Worm (Caenorhabditis elegans) whole organism, L1 larva: ENCODE results near the gene aqp-5.

Source experiments
- C04F5.9 ChIP-seq: sonication (generic microtip); optimal IDR thresholded peaks from 2 replicates; lab custom pipeline; 2016; ENCODE audit warnings: missing genetic modification characterization, missing compliant biosample characterization
- F16B12.6 ChIP-seq: fragments of 150-350 bp; optimal IDR thresholded peaks from 2 replicates; lab custom pipeline; 2014; ENCODE audit warnings: missing biosample characterization, missing genetic modification characterization
- Y116A8C.19 ChIP-seq: sonication (generic microtip); optimal IDR thresholded peaks from 2 replicates; lab custom pipeline; 2016; ENCODE audit warnings: missing compliant biosample characterization, missing genetic modification characterization, borderline replicate concordance
- aly-2 ChIP-seq: fragments of 150-350 bp; optimal IDR thresholded peaks from 2 replicates; lab custom pipeline; 2014; ENCODE audit warnings: missing biosample characterization, missing genetic modification characterization
- blmp-1 ChIP-seq: fragments of 150-350 bp; optimal IDR thresholded peaks from 2 replicates; lab custom pipeline; 2014; ENCODE audit warnings: missing biosample characterization, missing genetic modification characterization
- ceh-63 ChIP-seq: fragments of 200-800 bp; sonication (Bioruptor generic); optimal IDR thresholded peaks from 2 replicates; lab custom pipeline; 2018; ENCODE audit warnings: mild to moderate bottlenecking, missing genetic modification characterization, missing compliant biosample characterization
- ceh-8 ChIP-seq: fragments of 200-800 bp; sonication (Bioruptor generic); optimal IDR thresholded peaks from 2 replicates; lab custom pipeline; 2018; ENCODE audit warnings: mild to moderate bottlenecking, missing genetic modification characterization, moderate library complexity, missing compliant biosample characterization
- ceh-82 ChIP-seq, 3 experiments: fragments of 150-350 bp in 1 of 3; sonication (generic microtip) in 2 of 3; optimal IDR thresholded peaks; 2 replicates each; lab custom pipeline; 2014 to 2017; ENCODE audit warnings: missing biosample characterization in 3 of 3, missing genetic modification characterization in 3 of 3
- ces-1 ChIP-seq: fragments of 150-350 bp; optimal IDR thresholded peaks from 2 replicates; lab custom pipeline; 2014; ENCODE audit warnings: missing biosample characterization, missing genetic modification reagents, missing genetic modification characterization
- dpl-1 ChIP-seq, 3 experiments: fragments of 150-350 bp in 2 of 3; sonication (generic microtip) in 1 of 3; optimal IDR thresholded peaks; 2 replicates each; lab custom pipeline; 2014 to 2017; ENCODE audit warnings: missing biosample characterization in 3 of 3, missing genetic modification characterization in 3 of 3, missing genetic modification reagents in 3 of 3
- dsc-1 ChIP-seq: sonication (generic microtip); optimal IDR thresholded peaks from 2 replicates; lab custom pipeline; 2016; ENCODE audit warnings: mild to moderate bottlenecking, missing genetic modification characterization, missing compliant biosample characterization
- efl-1 ChIP-seq, 4 experiments: fragments of 150-350 bp; optimal IDR thresholded peaks in 3 of 4; peaks in 1 of 4; 1 replicate in 1 of 4; 2 replicates in 3 of 4; lab custom pipeline; 2014; ENCODE audit warnings: missing biosample characterization in 2 of 4, missing genetic modification characterization in 2 of 4, missing genetic modification reagents in 2 of 4
- efl-3 ChIP-seq: fragments of 200-800 bp; sonication (Bioruptor generic); optimal IDR thresholded peaks from 2 replicates; lab custom pipeline; 2018; ENCODE audit warnings: mild to moderate bottlenecking, missing genetic modification characterization, missing compliant biosample characterization
- egl-27 ChIP-seq, 2 experiments: fragments of 150-350 bp in 1 of 2; sonication (generic microtip); optimal IDR thresholded peaks; 3 replicates each; lab custom pipeline; 2017 to 2018; ENCODE audit warnings: missing biosample characterization in 2 of 2, missing genetic modification characterization in 2 of 2, missing genetic modification reagents in 2 of 2
- elt-2 ChIP-seq: sonication (generic microtip); optimal IDR thresholded peaks from 2 replicates; lab custom pipeline; 2016; ENCODE audit warnings: missing genetic modification characterization, mild to moderate bottlenecking, inconsistent platforms, missing compliant biosample characterization, missing genetic modification reagents
- elt-3 ChIP-seq, 6 experiments: fragments of 150-350 bp in 1 of 6; sonication (generic microtip); optimal IDR thresholded peaks; 2 replicates each; lab custom pipeline; 2017 to 2018; ENCODE audit warnings: missing biosample characterization in 6 of 6, missing genetic modification characterization in 6 of 6, inconsistent platforms in 1 of 6
- ets-5 ChIP-seq: fragments of 200-800 bp; sonication (Bioruptor generic); IDR thresholded peaks from 2 replicates; pipeline ENCODE4 v1.3.6; 2022; ENCODE audit warnings: missing genetic modification characterization, missing compliant biosample characterization
- fkh-10 ChIP-seq: sonication (generic microtip); optimal IDR thresholded peaks from 2 replicates; lab custom pipeline; 2017; ENCODE audit warnings: missing biosample characterization, missing genetic modification reagents, missing genetic modification characterization
- fkh-4 ChIP-seq: sonication (generic microtip); optimal IDR thresholded peaks from 2 replicates; lab custom pipeline; 2016; ENCODE audit warnings: missing compliant biosample characterization, missing genetic modification characterization, borderline replicate concordance
- fkh-8 ChIP-seq: sonication (generic microtip); optimal IDR thresholded peaks from 2 replicates; lab custom pipeline; 2016; ENCODE audit warnings: mild to moderate bottlenecking, missing genetic modification characterization, missing compliant biosample characterization
- fos-1 ChIP-seq: fragments of 150-350 bp; optimal IDR thresholded peaks from 2 replicates; lab custom pipeline; 2014; ENCODE audit warnings: missing biosample characterization, missing genetic modification characterization
- grh-1 ChIP-seq: fragments of 200-800 bp; sonication (Bioruptor generic); IDR thresholded peaks from 2 replicates; pipeline ENCODE4 v1.3.6; 2022; ENCODE audit warnings: missing genetic modification reagents, missing genetic modification characterization, missing compliant biosample characterization
- hlh-4 ChIP-seq: sonication (generic microtip); optimal IDR thresholded peaks from 2 replicates; lab custom pipeline; 2016; ENCODE audit warnings: mild to moderate bottlenecking, missing genetic modification characterization, missing compliant biosample characterization
- irx-1 ChIP-seq: sonication (generic microtip); optimal IDR thresholded peaks from 2 replicates; lab custom pipeline; 2016; ENCODE audit warnings: missing genetic modification characterization, missing compliant biosample characterization
- isw-1 ChIP-seq: fragments of 200-800 bp; sonication (Bioruptor generic); IDR thresholded peaks from 2 replicates; pipeline ENCODE4 v1.3.6; 2022; ENCODE audit warnings: missing genetic modification characterization, missing compliant biosample characterization
- lin-13 ChIP-seq: fragments of 150-350 bp; optimal IDR thresholded peaks from 2 replicates; lab custom pipeline; 2014; ENCODE audit warnings: missing biosample characterization, missing genetic modification reagents, missing genetic modification characterization
- lin-15B ChIP-seq: fragments of 150-350 bp; sonication (generic microtip); optimal IDR thresholded peaks from 3 replicates; lab custom pipeline; 2014; ENCODE audit warnings: missing biosample characterization, missing genetic modification characterization
- lir-3 ChIP-seq: sonication (generic microtip); optimal IDR thresholded peaks from 2 replicates; lab custom pipeline; 2016; ENCODE audit warnings: mild to moderate bottlenecking, missing genetic modification characterization, moderate library complexity, missing compliant biosample characterization; ENCODE audit not compliant: poor library complexity
- mdl-1 ChIP-seq, 2 experiments: fragments of 150-350 bp; optimal IDR thresholded peaks; 2 replicates each; lab custom pipeline; 2014 to 2017; ENCODE audit warnings: missing biosample characterization in 2 of 2, missing genetic modification characterization in 2 of 2, inconsistent platforms in 1 of 2
- mef-2 ChIP-seq: fragments of 150-350 bp; optimal IDR thresholded peaks from 2 replicates; lab custom pipeline; 2014; ENCODE audit warnings: missing biosample characterization, missing genetic modification characterization
- mep-1 ChIP-seq: fragments of 150-350 bp; optimal IDR thresholded peaks from 2 replicates; lab custom pipeline; 2014; ENCODE audit warnings: missing biosample characterization, missing genetic modification characterization
- nhr-12 ChIP-seq: sonication (generic microtip); optimal IDR thresholded peaks from 2 replicates; lab custom pipeline; 2017; ENCODE audit warnings: missing biosample characterization, missing genetic modification characterization
- nhr-19 ChIP-seq: fragments of 200-800 bp; sonication (Bioruptor generic); conservative IDR thresholded peaks from 2 replicates; pipeline ENCODE4 v1.3.6; 2022; ENCODE audit warnings: missing genetic modification characterization, missing compliant biosample characterization
- nhr-20 ChIP-seq: sonication (generic microtip); optimal IDR thresholded peaks from 2 replicates; lab custom pipeline; 2016; ENCODE audit warnings: mild to moderate bottlenecking, missing genetic modification characterization, missing compliant biosample characterization
- nhr-237 ChIP-seq: fragments of 150-350 bp; optimal IDR thresholded peaks from 2 replicates; lab custom pipeline; 2014; ENCODE audit warnings: missing biosample characterization, missing genetic modification characterization
- nhr-28 ChIP-seq: fragments of 150-350 bp; optimal IDR thresholded peaks from 2 replicates; lab custom pipeline; 2014; ENCODE audit warnings: missing biosample characterization, missing genetic modification characterization
- nhr-76 ChIP-seq: sonication (generic microtip); optimal IDR thresholded peaks from 2 replicates; lab custom pipeline; 2017; ENCODE audit warnings: missing biosample characterization, missing genetic modification characterization
- nhr-85 ChIP-seq: sonication (generic microtip); peaks from one replicate; lab custom pipeline; 2016; ENCODE audit warnings: missing genetic modification characterization, inconsistent platforms, missing compliant biosample characterization
- nhr-90 ChIP-seq: sonication (generic microtip); optimal IDR thresholded peaks from 2 replicates; lab custom pipeline; 2016; ENCODE audit warnings: mild to moderate bottlenecking, missing genetic modification characterization, missing compliant biosample characterization; ENCODE audit not compliant: poor library complexity
- pag-3 ChIP-seq: sonication (generic microtip); optimal IDR thresholded peaks from 2 replicates; lab custom pipeline; 2017; ENCODE audit warnings: missing genetic modification characterization, mild to moderate bottlenecking, missing compliant biosample characterization, antibody characterized with exemption, borderline replicate concordance; ENCODE audit not compliant: insufficient read depth
- pax-3 ChIP-seq: fragments of 200-800 bp; sonication (Bioruptor generic); optimal IDR thresholded peaks from 2 replicates; lab custom pipeline; 2018; ENCODE audit warnings: mild to moderate bottlenecking, missing genetic modification characterization, moderate library complexity, missing compliant biosample characterization
- pqm-1 ChIP-seq: sonication (generic microtip); optimal IDR thresholded peaks from 3 replicates; lab custom pipeline; 2017; ENCODE audit warnings: missing biosample characterization, missing genetic modification characterization
- skn-1 ChIP-seq: fragments of 150-350 bp; optimal IDR thresholded peaks from 2 replicates; lab custom pipeline; 2014; ENCODE audit warnings: missing biosample characterization, missing genetic modification characterization
- snu-23 ChIP-seq: sonication (generic microtip); optimal IDR thresholded peaks from 2 replicates; lab custom pipeline; 2016; ENCODE audit warnings: missing genetic modification characterization, missing compliant biosample characterization
- sptf-1 ChIP-seq: fragments of 150-350 bp; optimal IDR thresholded peaks from 2 replicates; lab custom pipeline; 2014; ENCODE audit warnings: missing biosample characterization, missing genetic modification characterization
- sup-37 ChIP-seq: fragments of 200-800 bp; sonication (Bioruptor generic); optimal IDR thresholded peaks from 2 replicates; lab custom pipeline; 2018; ENCODE audit warnings: mild to moderate bottlenecking, missing genetic modification characterization, missing compliant biosample characterization
- swsn-7 ChIP-seq: sonication (generic microtip); optimal IDR thresholded peaks from 2 replicates; lab custom pipeline; 2016; ENCODE audit warnings: missing genetic modification characterization, missing compliant biosample characterization
- tbx-2 ChIP-seq: sonication (generic microtip); optimal IDR thresholded peaks from 2 replicates; lab custom pipeline; 2016; ENCODE audit warnings: missing genetic modification characterization, missing compliant biosample characterization
- unc-130 ChIP-seq: fragments of 150-350 bp; optimal IDR thresholded peaks from 2 replicates; lab custom pipeline; 2017; ENCODE audit warnings: missing biosample characterization, missing genetic modification characterization, inconsistent platforms
- unc-98 ChIP-seq: fragments of 200-800 bp; sonication (Bioruptor generic); IDR thresholded peaks from 2 replicates; pipeline ENCODE4 v1.3.6; 2022; ENCODE audit warnings: missing genetic modification characterization, missing compliant biosample characterization
- xbp-1 ChIP-seq: sonication (generic microtip); optimal IDR thresholded peaks from 2 replicates; lab custom pipeline; 2016; ENCODE audit warnings: missing genetic modification characterization, missing compliant biosample characterization
- ztf-4 ChIP-seq: fragments of 150-350 bp; optimal IDR thresholded peaks from 2 replicates; lab custom pipeline; 2014; ENCODE audit warnings: missing biosample characterization, missing genetic modification characterization

Gene aqp-5

ce11 chrV:10525902-10526301 lies 34.4 kb downstream of the aqp-5 start, which contains the start of the genes C35A5.8 and hda-11 (continued):
- TF ChIP-seq pag-3 (tag; lab: Kevin White, UChicago) (peak; percentile 28), egl-27 (tag; optimal IDR thresholded peaks at IDR 0.05; lab: Kevin White, UChicago) (no peak), elt-2 (tag; lab: Kevin White, UChicago) (peak; percentile 79), dpl-1 (GFP tag; optimal IDR thresholded peaks at IDR 0.05; lab: Kevin White, UChicago) (peak; percentile 64 to 75 (median 71)), snu-23 (peak; percentile 86), irx-1 (tag; lab: Kevin White, UChicago) (peak; percentile 93), hlh-4 (tag; lab: Kevin White, UChicago) (peak; percentile 57), isw-1 (peak; percentile 77), grh-1 (GFP tag; lab: Robert Waterston, UW) (peak; percentile 59), ceh-82 (tag; optimal IDR thresholded peaks at IDR 0.05; lab: Kevin White, UChicago) (peak; percentile 46 to 59 (median 51)), elt-3 (tag; optimal IDR thresholded peaks at IDR 0.05; lab: Kevin White, UChicago) (peak in 1 of 6 experiments; percentile 22), lir-3 (peak; percentile 97), nhr-85 (tag; lab: Kevin White, UChicago) (peak; percentile 92), fkh-8 (tag; lab: Kevin White, UChicago) (peak; percentile 66), mep-1 (tag; lab: Kevin White, UChicago) (peak; percentile 74), ceh-8 (GFP tag; lab: Kevin White, UChicago) (peak; percentile 7), skn-1 (tag; lab: Kevin White, UChicago) (peak; percentile 52), swsn-7 (tag; lab: Kevin White, UChicago) (peak; percentile 80), nhr-20 (tag; lab: Kevin White, UChicago) (peak; percentile 82), efl-3 (GFP tag; lab: Kevin White, UChicago) (peak; percentile 41), unc-98 (GFP tag; lab: Robert Waterston, UW) (peak; percentile 79), nhr-12 (tag; lab: Kevin White, UChicago) (no peak), efl-1 (optimal IDR thresholded peaks at IDR 0.05; lab: Kevin White, UChicago) (peak; percentile 71 to 77), efl-1 (GFP tag; optimal IDR thresholded peaks at IDR 0.05 in 1 of 2; lab: Kevin White, UChicago) (peak; percentile 71 to 97), ces-1 (no peak), blmp-1 (tag; lab: Kevin White, UChicago) (peak; percentile 46), Y116A8C.19 (tag; lab: Kevin White, UChicago) (peak; percentile 65), nhr-19 (GFP tag; lab: Robert Waterston, UW) (peak; percentile 82), ets-5 (GFP tag; lab: Robert Waterston, UW) (no peak), fos-1 (tag; lab: Kevin White, UChicago) (peak; percentile 20), lin-15B (tag; lab: Kevin White, UChicago) (peak; percentile 8), pqm-1 (no peak), mdl-1 (tag; optimal IDR thresholded peaks at IDR 0.05; lab: Kevin White, UChicago) (peak in 1 of 2 experiments; percentile 24), ztf-4 (tag; lab: Kevin White, UChicago) (peak; percentile 34), C04F5.9 (tag; lab: Kevin White, UChicago) (peak; percentile 81), nhr-76 (no peak), nhr-90 (tag; lab: Kevin White, UChicago) (peak; percentile 91), nhr-237 (no peak), unc-130 (tag; lab: Kevin White, UChicago) (peak; percentile 51), sup-37 (peak; percentile 20), sptf-1 (tag; lab: Kevin White, UChicago) (no peak), F16B12.6 (tag; lab: Kevin White, UChicago) (no peak), tbx-2 (tag; lab: Kevin White, UChicago) (peak; percentile 89), nhr-28 (no peak), pax-3 (tag; lab: Kevin White, UChicago) (peak; percentile 82), aly-2 (no peak), mef-2 (tag; lab: Kevin White, UChicago) (no peak), ceh-63 (GFP tag; lab: Kevin White, UChicago) (peak; percentile 59), dsc-1 (tag; lab: Kevin White, UChicago) (peak; percentile 88), lin-13 (GFP tag; lab: Kevin White, UChicago) (peak; percentile 36), fkh-10 (GFP tag; lab: Kevin White, UChicago) (no peak), fkh-4 (tag; lab: Kevin White, UChicago) (peak; percentile 91), xbp-1 (tag; lab: Kevin White, UChicago) (peak; percentile 80)
